Fruit fly (Drosophila melanogaster) whole organism, prepupa: Measurements from ENCODE around the gene Rpn1.

Source experiments
- CG10631 ChIP-seq: fragments of 200-800 bp; sonication (Bioruptor generic); optimal IDR thresholded peaks from 2 replicates; lab custom pipeline; 2016; ENCODE audit warnings: missing biosample characterization, missing genetic modification characterization
- CG11294 ChIP-seq: fragments of 200-800 bp; sonication (Bioruptor generic); IDR thresholded peaks from 2 replicates; pipeline ENCODE4 v1.3.6; 2022; ENCODE audit warnings: missing biosample characterization, missing genetic modification characterization
- CG11762 ChIP-seq: fragments of 200-800 bp; sonication (Bioruptor generic); optimal IDR thresholded peaks from 3 replicates; lab custom pipeline; 2016; ENCODE audit warnings: missing biosample characterization, missing genetic modification characterization; ENCODE audit not compliant: insufficient read depth
- CG1621 ChIP-seq: fragments of 200-800 bp; sonication (Bioruptor generic); optimal IDR thresholded peaks from 3 replicates; lab custom pipeline; 2018; ENCODE audit warnings: missing biosample characterization, mild to moderate bottlenecking, missing genetic modification characterization
- CG3032 ChIP-seq: fragments of 200-800 bp; optimal IDR thresholded peaks from 2 replicates; lab custom pipeline; 2019; ENCODE audit warnings: missing biosample characterization, mild to moderate bottlenecking, missing genetic modification characterization, moderate library complexity
- CG34406 ChIP-seq: fragments of 200-800 bp; sonication (Bioruptor generic); optimal IDR thresholded peaks from 3 replicates; lab custom pipeline; 2016; ENCODE audit warnings: missing biosample characterization, missing genetic modification characterization
- CG3919 ChIP-seq: fragments of 200-800 bp; sonication (Bioruptor generic); optimal IDR thresholded peaks from 3 replicates; lab custom pipeline; 2016; ENCODE audit warnings: missing biosample characterization, missing genetic modification characterization
- CG6163 ChIP-seq: fragments of 200-800 bp; sonication (Bioruptor generic); IDR thresholded peaks from 3 replicates; pipeline ENCODE4 v1.3.6; 2022; ENCODE audit warnings: missing biosample characterization, missing genetic modification characterization
- CG6792 ChIP-seq: fragments of 200-800 bp; sonication (Bioruptor generic); optimal IDR thresholded peaks from 3 replicates; lab custom pipeline; 2016; ENCODE audit warnings: missing biosample characterization, missing genetic modification characterization
- CG6854 ChIP-seq: fragments of 200-800 bp; sonication (Bioruptor generic); optimal IDR thresholded peaks from 2 replicates; lab custom pipeline; 2017; ENCODE audit warnings: missing biosample characterization, mild to moderate bottlenecking, missing genetic modification characterization
- CG7368 ChIP-seq: fragments of 200-800 bp; sonication (Bioruptor generic); optimal IDR thresholded peaks from 3 replicates; lab custom pipeline; 2016; ENCODE audit warnings: missing biosample characterization, missing genetic modification characterization
- CG8119 ChIP-seq: fragments of 200-800 bp; sonication (Bioruptor generic); IDR thresholded peaks from 3 replicates; pipeline ENCODE4 v1.3.6; 2022; ENCODE audit warnings: missing biosample characterization, missing genetic modification characterization
- CG8632 ChIP-seq: fragments of 200-800 bp; sonication (Bioruptor generic); optimal IDR thresholded peaks from 3 replicates; lab custom pipeline; 2016; ENCODE audit warnings: missing biosample characterization, missing genetic modification characterization
- CG9139 ChIP-seq: fragments of 200-800 bp; sonication (Bioruptor generic); optimal IDR thresholded peaks from 3 replicates; lab custom pipeline; 2017; ENCODE audit warnings: missing biosample characterization, mild to moderate bottlenecking, missing genetic modification characterization
- Eip75B ChIP-seq: fragments of 200-800 bp; sonication (Bioruptor generic); optimal IDR thresholded peaks from 3 replicates; lab custom pipeline; 2016; ENCODE audit warnings: missing biosample characterization, missing genetic modification characterization
- Eip78C ChIP-seq: fragments of 200-800 bp; sonication (Bioruptor generic); peaks from one replicate; lab custom pipeline; 2016; ENCODE audit warnings: missing biosample characterization, missing genetic modification characterization
- Eip93F ChIP-seq: fragments of 200-800 bp; sonication (Bioruptor generic); optimal IDR thresholded peaks from 2 replicates; lab custom pipeline; 2016; ENCODE audit warnings: missing biosample characterization, mild to moderate bottlenecking, missing genetic modification characterization
- Ets21C ChIP-seq: fragments of 200-800 bp; sonication (Bioruptor generic); optimal IDR thresholded peaks from 3 replicates; lab custom pipeline; 2016; ENCODE audit warnings: missing biosample characterization, missing genetic modification characterization
- Ets96B ChIP-seq: fragments of 200-800 bp; optimal IDR thresholded peaks from 2 replicates; lab custom pipeline; 2019; ENCODE audit warnings: missing biosample characterization, mild to moderate bottlenecking, missing genetic modification characterization, moderate library complexity
- Gug ChIP-seq: fragments of 200-800 bp; sonication (Bioruptor generic); IDR thresholded peaks from 2 replicates; pipeline ENCODE4 v1.3.6; 2022; ENCODE audit warnings: missing biosample characterization, missing genetic modification characterization
- Hr38 ChIP-seq: sonication (Bioruptor generic); optimal IDR thresholded peaks from 2 replicates; lab custom pipeline; 2016; ENCODE audit warnings: missing biosample characterization, missing genetic modification characterization
- Hr39 ChIP-seq: fragments of 200-800 bp; sonication (Bioruptor generic); optimal IDR thresholded peaks from 2 replicates; lab custom pipeline; 2016; ENCODE audit warnings: missing biosample characterization, missing genetic modification characterization
- Lpt ChIP-seq: fragments of 200-800 bp; sonication (Bioruptor generic); optimal IDR thresholded peaks from 3 replicates; lab custom pipeline; 2016; ENCODE audit warnings: missing biosample characterization, missing genetic modification characterization
- Met ChIP-seq: fragments of 200-800 bp; sonication (Bioruptor generic); optimal IDR thresholded peaks from 3 replicates; lab custom pipeline; 2016; ENCODE audit warnings: missing biosample characterization, missing genetic modification characterization
- Smox ChIP-seq: fragments of 200-800 bp; sonication (Bioruptor generic); optimal IDR thresholded peaks from 3 replicates; lab custom pipeline; 2016; ENCODE audit warnings: missing biosample characterization, missing genetic modification characterization
- Sox102F ChIP-seq: fragments of 200-800 bp; sonication (Bioruptor generic); optimal IDR thresholded peaks from 2 replicates; lab custom pipeline; 2016; ENCODE audit warnings: missing biosample characterization, mild to moderate bottlenecking, missing genetic modification characterization
- Sox14 ChIP-seq: fragments of 200-800 bp; sonication (Bioruptor generic); optimal IDR thresholded peaks from 3 replicates; lab custom pipeline; 2016; ENCODE audit warnings: missing biosample characterization, missing genetic modification characterization
- acj6 ChIP-seq: fragments of 200-800 bp; sonication (Bioruptor generic); optimal IDR thresholded peaks from 3 replicates; lab custom pipeline; 2016; ENCODE audit warnings: missing biosample characterization, missing genetic modification characterization
- cyc ChIP-seq: fragments of 200-800 bp; sonication (Bioruptor generic); optimal IDR thresholded peaks from 3 replicates; lab custom pipeline; 2016; ENCODE audit warnings: missing biosample characterization, missing genetic modification characterization
- dac ChIP-seq: fragments of 200-800 bp; sonication (Bioruptor generic); optimal IDR thresholded peaks from 2 replicates; lab custom pipeline; 2017; ENCODE audit warnings: missing biosample characterization, mild to moderate bottlenecking, missing genetic modification characterization
- dsx ChIP-seq: fragments of 200-800 bp; optimal IDR thresholded peaks from 3 replicates; lab custom pipeline; 2019; ENCODE audit warnings: missing biosample characterization, mild to moderate bottlenecking, missing genetic modification characterization, moderate library complexity; ENCODE audit not compliant: poor library complexity, severe bottlenecking
- eg ChIP-seq: fragments of 200-800 bp; sonication (Bioruptor generic); IDR thresholded peaks from 3 replicates; pipeline ENCODE4 v1.3.6; 2022; ENCODE audit warnings: missing biosample characterization, missing genetic modification characterization
- esn ChIP-seq: fragments of 200-800 bp; sonication (Bioruptor generic); optimal IDR thresholded peaks from 2 replicates; lab custom pipeline; 2016; ENCODE audit warnings: missing biosample characterization, mild to moderate bottlenecking, missing genetic modification characterization, moderate library complexity
- fd85E ChIP-seq: fragments of 200-800 bp; sonication (Bioruptor generic); optimal IDR thresholded peaks from 3 replicates; lab custom pipeline; 2016; ENCODE audit warnings: missing biosample characterization, missing genetic modification characterization
- fkh ChIP-seq: fragments of 200-800 bp; sonication (Bioruptor generic); optimal IDR thresholded peaks from 3 replicates; lab custom pipeline; 2017; ENCODE audit warnings: missing biosample characterization, mild to moderate bottlenecking, missing genetic modification characterization, moderate library complexity
- lz ChIP-seq: fragments of 200-800 bp; sonication (Bioruptor generic); optimal IDR thresholded peaks from 3 replicates; lab custom pipeline; 2016; ENCODE audit warnings: missing biosample characterization, missing genetic modification characterization
- net ChIP-seq: fragments of 200-800 bp; sonication (Bioruptor generic); optimal IDR thresholded peaks from 3 replicates; lab custom pipeline; 2016; ENCODE audit warnings: missing biosample characterization, missing genetic modification characterization
- ss ChIP-seq, 2 experiments: fragments of 200-800 bp; sonication (Bioruptor generic); optimal IDR thresholded peaks; 2 replicates in 1 of 2; 3 replicates in 1 of 2; lab custom pipeline; 2017 to 2018; ENCODE audit warnings: mild to moderate bottlenecking in 2 of 2, missing biosample characterization in 2 of 2, missing genetic modification characterization in 2 of 2, moderate library complexity in 1 of 2

The Rpn1 gene

dm6 chr3L:19909234-19910053, 5.4 kb upstream of the Rpn1 start:
- TF ChIP-seq Met (GFP tag; lab: Kevin White, UChicago) (no peak), dsx (GFP tag; lab: Kevin White, UChicago) (peak; percentile 91), lz (peak; percentile 27), Ets21C (no peak), esn (peak; percentile 10), CG6792 (GFP tag; lab: Kevin White, UChicago) (peak; percentile 5), fd85E (GFP tag; lab: Kevin White, UChicago) (no peak), Eip78C (peak; percentile 72), Hr38 (GFP tag; lab: Kevin White, UChicago) (no peak), CG6163 (GFP tag; lab: Robert Waterston, UW) (peak; percentile 46; the same call in 2 of the 3 replicates), CG1621 (tag; lab: Kevin White, UChicago) (peak; percentile 42), eg (GFP tag; lab: Robert Waterston, UW) (0 out of 3 replicates have a peak, but pooled peaks have one; percentile 15), CG34406 (GFP tag; lab: Kevin White, UChicago) (peak; percentile 8), CG6854 (GFP tag; lab: Kevin White, UChicago) (no peak), CG7368 (GFP tag; lab: Kevin White, UChicago) (no peak), Sox14 (GFP tag; lab: Kevin White, UChicago) (peak; percentile 74), Eip75B (GFP tag; lab: Kevin White, UChicago) (no peak)

- TF ChIP-seq dac (GFP tag; lab: Kevin White, UChicago) = no peak
- TF ChIP-seq Hr39 = no peak
- TF ChIP-seq fd85E (GFP tag; lab: Kevin White, UChicago) = no peak
- no peak for TF ChIP-seq CG3032 (tag; lab: Kevin White, UChicago)
- TF ChIP-seq CG10631 (GFP tag; lab: Kevin White, UChicago) = no peak
- no peak for TF ChIP-seq CG8119 (GFP tag; lab: Robert Waterston, UW)
- no peak for TF ChIP-seq Smox (GFP tag; lab: Kevin White, UChicago)
- no peak for TF ChIP-seq CG8632 (GFP tag; lab: Kevin White, UChicago)
- TF ChIP-seq cyc (GFP tag; lab: Kevin White, UChicago) = no peak
- no peak for TF ChIP-seq Sox102F (GFP tag; lab: Kevin White, UChicago)
- no peak for TF ChIP-seq Eip93F (GFP tag; lab: Kevin White, UChicago)
- TF ChIP-seq Hr38 (GFP tag; lab: Kevin White, UChicago) = no peak
- TF ChIP-seq Ets96B (tag; lab: Kevin White, UChicago) = no peak
- peak; percentile 31 for TF ChIP-seq Sox14 (GFP tag; lab: Kevin White, UChicago)
- TF ChIP-seq fkh (GFP tag; lab: Kevin White, UChicago) = peak; percentile 71
- no peak for TF ChIP-seq CG9139 (GFP tag; lab: Kevin White, UChicago)
- TF ChIP-seq lz = no peak
- no peak for TF ChIP-seq eg (GFP tag; lab: Robert Waterston, UW)
- no peak for TF ChIP-seq CG34406 (GFP tag; lab: Kevin White, UChicago)
- no peak for TF ChIP-seq CG1621 (tag; lab: Kevin White, UChicago)
- no peak for TF ChIP-seq Eip75B (GFP tag; lab: Kevin White, UChicago)
- no peak for TF ChIP-seq CG3919 (GFP tag; lab: Kevin White, UChicago)
- TF ChIP-seq Eip78C = peak; percentile 54
- TF ChIP-seq CG11294 (GFP tag; lab: Robert Waterston, UW) = no peak; the same call in 1 of the 2 replicates
- no peak for TF ChIP-seq CG6854 (GFP tag; lab: Kevin White, UChicago)
- no peak for TF ChIP-seq Lpt (GFP tag; lab: Kevin White, UChicago)
- no peak for TF ChIP-seq net (GFP tag; lab: Kevin White, UChicago)
- TF ChIP-seq CG6163 (GFP tag; lab: Robert Waterston, UW) = peak; percentile 48; the same call in 2 of the 3 replicates
- no peak for TF ChIP-seq CG7368 (GFP tag; lab: Kevin White, UChicago)
- no peak for TF ChIP-seq acj6 (GFP tag; lab: Kevin White, UChicago)
- TF ChIP-seq Gug (GFP tag; lab: Robert Waterston, UW) = no peak
- no peak for TF ChIP-seq ss (GFP tag; optimal IDR thresholded peaks at IDR 0.05; lab: Kevin White, UChicago)
- no peak for TF ChIP-seq Met (GFP tag; lab: Kevin White, UChicago)
- TF ChIP-seq CG11762 (GFP tag; lab: Kevin White, UChicago) = no peak
Observed at dm6 chr3L:19910054-19910414, 4.8 kb upstream of the Rpn1 start, which contains the start of the genes Mi-2 and Prp3. Gene Mi-2, minus strand, starts transcription at chr3L:19910215. Gene Prp3, plus strand, starts transcription at chr3L:19910300.
